Worm (Caenorhabditis elegans) whole organism, midembryonic: ENCODE measurements around the gene Y34B4A.4.

ENCODE experiments used
- flt-1 ChIP-seq: fragments of 200-800 bp; sonication (Bioruptor generic); IDR thresholded peaks from 2 replicates; pipeline ENCODE4 v1.3.6; 2022; ENCODE audit warnings: missing genetic modification characterization, missing compliant biosample characterization
- klf-2 ChIP-seq: fragments of 200-800 bp; sonication (Bioruptor generic); conservative IDR thresholded peaks from 2 replicates; pipeline ENCODE4 v1.3.6; 2022; ENCODE audit warnings: missing genetic modification reagents, missing genetic modification characterization, missing compliant biosample characterization

ce11 chrX:5260389-5260788, 3.7 kb upstream of the Y34B4A.4 start:
- TF ChIP-seq klf-2 (GFP tag; lab: Robert Waterston, UW) (no peak), flt-1 (no peak)
